Worm (Caenorhabditis elegans): ENCODE measurements around the gene Y7A5A.7.

The Y7A5A.7 gene

DNA sequence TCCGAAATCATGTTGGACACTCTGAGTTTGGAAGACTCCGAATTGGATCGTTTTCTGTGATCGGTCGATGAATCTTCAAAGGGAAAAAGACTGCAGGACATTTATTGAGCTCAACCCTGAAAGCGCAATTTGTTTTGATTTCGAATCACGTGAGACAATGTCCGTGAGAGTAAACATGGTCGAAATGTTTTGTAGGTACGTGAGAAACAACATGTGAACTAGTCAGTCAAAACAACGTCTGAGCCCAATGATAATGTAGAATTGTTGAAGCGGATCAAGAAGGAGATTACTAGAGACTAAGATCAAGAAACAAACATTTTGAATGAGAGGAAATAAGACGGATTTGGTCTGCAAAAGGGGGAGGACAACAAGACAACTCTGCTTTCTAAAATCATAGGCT is at the start of gene Y7A5A.7:
Y7A5A.7 (minus strand) TSS at position 101 of the 400 bp plus-strand sequence.
- no peak for TF ChIP-seq sptf-1 (tag; optimal IDR thresholded peaks at IDR 0.05)
- peak; percentile 52 for TF ChIP-seq fkh-8 (tag; optimal IDR thresholded peaks at IDR 0.05)

DNA sequence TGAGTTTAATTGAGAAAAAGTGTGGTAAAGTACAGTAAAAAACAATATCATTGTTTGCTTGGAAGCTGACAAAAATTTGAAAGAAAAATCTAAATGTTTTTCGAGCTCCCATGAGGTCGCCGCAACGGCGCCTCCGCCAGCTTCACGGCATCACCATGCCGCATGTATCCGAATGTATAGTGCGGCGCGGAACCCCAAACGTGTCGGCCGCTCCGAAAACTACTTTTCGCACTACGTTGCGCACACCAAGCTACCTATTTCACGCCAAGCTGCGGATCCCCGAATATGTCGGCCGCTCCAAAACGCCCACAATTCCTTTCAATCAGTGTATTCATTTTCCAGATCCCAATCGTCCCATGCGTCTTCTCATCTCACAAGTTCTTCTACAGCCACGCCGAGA is 47.0 kb upstream of the Y7A5A.7 start:
- peak; percentile 69 for TF ChIP-seq snpc-4 (tag; optimal IDR thresholded peaks at IDR 0.05)
- TF ChIP-seq nhr-85 (tag), result peak; percentile 7
- no peak for TF ChIP-seq tbx-2 (tag; optimal IDR thresholded peaks at IDR 0.05)
- no peak for TF ChIP-seq snu-23 (GFP tag; optimal IDR thresholded peaks at IDR 0.05)
- TF ChIP-seq efl-1 (optimal IDR thresholded peaks at IDR 0.05), result no peak
- TF ChIP-seq efl-1 (GFP tag; optimal IDR thresholded peaks at IDR 0.05 in 1 of 2), result peak in 1 of 2 experiments; percentile 66
- no peak for TF ChIP-seq mep-1 (tag; optimal IDR thresholded peaks at IDR 0.05)
- TF ChIP-seq lin-14 (GFP tag; optimal IDR thresholded peaks at IDR 0.05), result no peak
- TF ChIP-seq sup-37 (GFP tag; optimal IDR thresholded peaks at IDR 0.05), result no peak
- TF ChIP-seq alr-1 (tag; optimal IDR thresholded peaks at IDR 0.05; ENCODE audit: borderline replicate concordance), result no peak
- TF ChIP-seq blmp-1 (tag; optimal IDR thresholded peaks at IDR 0.05), result no peak
- TF ChIP-seq ceh-63 (GFP tag; optimal IDR thresholded peaks at IDR 0.05), result no peak
- no peak for TF ChIP-seq ceh-88 (GFP tag; IDR thresholded peaks at IDR 0.05)
- no peak for TF ChIP-seq F16B12.6 (tag; optimal IDR thresholded peaks at IDR 0.05)

DNA sequence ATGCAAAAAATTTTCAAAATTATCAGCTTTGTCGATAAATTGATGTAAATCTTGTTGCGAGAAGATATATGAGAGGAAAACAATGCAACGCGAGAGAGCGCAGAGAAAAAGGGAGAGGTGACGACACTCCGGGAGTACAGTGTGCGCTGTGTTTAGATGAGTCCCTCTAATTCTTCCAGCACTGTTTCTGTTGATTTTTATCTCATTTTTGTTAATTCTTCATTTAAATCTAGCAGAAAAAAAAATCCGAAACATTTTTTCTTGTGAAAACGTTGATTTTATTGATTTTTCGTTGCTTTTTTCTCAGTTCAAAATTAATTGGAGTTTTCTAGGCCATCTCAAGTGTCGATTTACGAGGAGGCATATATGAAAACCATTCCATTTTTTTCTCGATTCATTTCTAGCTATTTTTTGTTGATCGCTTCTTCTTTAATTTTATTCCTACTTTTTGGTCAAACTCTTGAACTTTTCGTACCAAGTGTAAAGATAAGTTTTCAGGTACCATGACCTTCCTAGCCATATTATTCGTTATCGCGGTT is 45.5 kb upstream of the Y7A5A.7 start, which contains the start of gene acl-1:
acl-1 (plus strand) TSS at position 489 of the 539 bp plus-strand sequence.
- TF ChIP-seq dpl-1 (GFP tag; optimal IDR thresholded peaks at IDR 0.05) (peak; percentile 50 to 61 (median 58)), lin-35 (GFP tag; optimal IDR thresholded peaks at IDR 0.05) (peak; percentile 45 to 66), tlp-1 (tag; optimal IDR thresholded peaks at IDR 0.05) (no peak), vab-15 (tag; optimal IDR thresholded peaks at IDR 0.05) (peak; percentile 71), nhr-77 (tag; optimal IDR thresholded peaks at IDR 0.05) (peak; percentile 49), nhr-12 (tag; optimal IDR thresholded peaks at IDR 0.05) (no peak), efl-1 (optimal IDR thresholded peaks at IDR 0.05) (peak; percentile 58 to 67), efl-1 (GFP tag; optimal IDR thresholded peaks at IDR 0.05 in 1 of 2) (peak; percentile 53 to 91), isw-1 (GFP tag; IDR thresholded peaks at IDR 0.05) (peak; percentile 86), egl-13 (tag; optimal IDR thresholded peaks at IDR 0.05) (peak; percentile 94), nhr-19 (GFP tag; conservative IDR thresholded peaks at IDR 0.05) (peak; percentile 78), nhr-76 (tag; optimal IDR thresholded peaks at IDR 0.05) (no peak), sptf-1 (tag; optimal IDR thresholded peaks at IDR 0.05) (no peak), efl-3 (GFP tag; optimal IDR thresholded peaks at IDR 0.05) (peak; percentile 16), unc-86 (tag; optimal IDR thresholded peaks at IDR 0.05) (peak; percentile 85), unc-30 (tag; optimal IDR thresholded peaks at IDR 0.05) (no peak), fkh-10 (GFP tag; optimal IDR thresholded peaks at IDR 0.05) (peak; percentile 55), hpl-2 (GFP tag; optimal IDR thresholded peaks at IDR 0.05) (no peak), irx-1 (tag; optimal IDR thresholded peaks at IDR 0.05) (peak; percentile 95), jun-1 (tag; optimal IDR thresholded peaks at IDR 0.05) (peak; percentile 51), dsc-1 (tag; optimal IDR thresholded peaks at IDR 0.05) (peak; percentile 97), zag-1 (tag; optimal IDR thresholded peaks at IDR 0.05) (no peak), hlh-4 (tag; optimal IDR thresholded peaks at IDR 0.05) (peak; percentile 75), nhr-20 (tag; optimal IDR thresholded peaks at IDR 0.05) (peak; percentile 90), ces-1 (GFP tag; optimal IDR thresholded peaks at IDR 0.05) (no peak), tbx-2 (tag; optimal IDR thresholded peaks at IDR 0.05) (peak; percentile 92), F16B12.6 (tag; optimal IDR thresholded peaks at IDR 0.05) (no peak), ceh-88 (GFP tag; IDR thresholded peaks at IDR 0.05) (peak; percentile 73), nhr-90 (tag; optimal IDR thresholded peaks at IDR 0.05; ENCODE audit: poor library complexity) (peak; percentile 93), xbp-1 (tag; optimal IDR thresholded peaks at IDR 0.05) (peak; percentile 90), hlh-17 (GFP tag; optimal IDR thresholded peaks at IDR 0.05; ENCODE audit: borderline replicate concordance) (no peak), alr-1 (tag; optimal IDR thresholded peaks at IDR 0.05; ENCODE audit: borderline replicate concordance) (no peak), unc-98 (GFP tag; IDR thresholded peaks at IDR 0.05) (peak; percentile 32; the same call in 1 of the 2 replicates), sup-37 (GFP tag; optimal IDR thresholded peaks at IDR 0.05) (peak; percentile 70), ets-5 (GFP tag; IDR thresholded peaks at IDR 0.05) (no peak), mdl-1 (tag; optimal IDR thresholded peaks at IDR 0.05) (peak in 1 of 2 experiments; percentile 7), ztf-4 (tag; optimal IDR thresholded peaks at IDR 0.05) (peak; percentile 5), egl-27 (tag; optimal IDR thresholded peaks at IDR 0.05) (no peak), lin-13 (GFP tag; optimal IDR thresholded peaks at IDR 0.05) (peak; percentile 56), nhr-47 (tag; optimal IDR thresholded peaks at IDR 0.05) (peak; percentile 95)
